Worm (Caenorhabditis elegans) whole organism, early embryonic: ENCODE results near the gene sru-48.

Experiments used
- F13C5.2 ChIP-seq: sonication (generic microtip); optimal IDR thresholded peaks from 2 replicates; lab custom pipeline; 2017; ENCODE audit warnings: mild to moderate bottlenecking, missing genetic modification characterization, inconsistent platforms, missing compliant biosample characterization
- ama-1 ChIP-seq: fragments of 150-350 bp; optimal IDR thresholded peaks from 2 replicates; lab custom pipeline; 2014
- ets-7 ChIP-seq: sonication (generic microtip); optimal IDR thresholded peaks from 2 replicates; lab custom pipeline; 2016; ENCODE audit warnings: missing genotype, missing genetic modification characterization, missing compliant biosample characterization
- flt-1 ChIP-seq: fragments of 200-800 bp; sonication (Bioruptor generic); IDR thresholded peaks from 2 replicates; pipeline ENCODE4 v1.3.6; 2022; ENCODE audit warnings: missing genetic modification characterization, missing compliant biosample characterization
- hmbx-1 ChIP-seq: sonication (generic microtip); optimal IDR thresholded peaks from 2 replicates; lab custom pipeline; 2016; ENCODE audit warnings: mild to moderate bottlenecking, missing genetic modification characterization, missing compliant biosample characterization
- hmg-4 ChIP-seq: fragments of 200-800 bp; sonication (Bioruptor generic); optimal IDR thresholded peaks from 2 replicates; lab custom pipeline; 2018; ENCODE audit warnings: mild to moderate bottlenecking, missing genetic modification characterization, missing compliant biosample characterization
- hnd-1 ChIP-seq: sonication (generic microtip); optimal IDR thresholded peaks from 2 replicates; lab custom pipeline; 2016; ENCODE audit warnings: missing genetic modification characterization, missing compliant biosample characterization
- pes-1 ChIP-seq: fragments of 200-800 bp; sonication (Bioruptor generic); IDR thresholded peaks from 2 replicates; pipeline ENCODE4 v1.3.6; 2022; ENCODE audit warnings: missing genetic modification reagents, missing genetic modification characterization, missing compliant biosample characterization
- sea-1 ChIP-seq: fragments of 200-800 bp; sonication (Bioruptor generic); conservative IDR thresholded peaks from 2 replicates; pipeline ENCODE4 v1.3.6; 2022; ENCODE audit warnings: missing genetic modification characterization, missing compliant biosample characterization
- tbx-37 ChIP-seq: fragments of 200-800 bp; sonication (Bioruptor generic); conservative IDR thresholded peaks from 2 replicates; pipeline ENCODE4 v1.3.6; 2022; ENCODE audit warnings: missing genetic modification reagents, missing genetic modification characterization, missing compliant biosample characterization

- TF ChIP-seq ama-1, result no peak
- TF ChIP-seq ets-7 (tag; lab: Kevin White, UChicago), result no peak
- TF ChIP-seq flt-1 (GFP tag; lab: Robert Waterston, UW), result no peak
- no peak for TF ChIP-seq hnd-1 (tag; lab: Kevin White, UChicago)
- no peak for TF ChIP-seq pes-1
- TF ChIP-seq F13C5.2, result no peak
- TF ChIP-seq hmg-4, result no peak
- TF ChIP-seq sea-1 (GFP tag; lab: Robert Waterston, UW), result no peak
- TF ChIP-seq tbx-37 (GFP tag; lab: Robert Waterston, UW), result no peak
- TF ChIP-seq hmbx-1 (tag; lab: Kevin White, UChicago), result no peak
Measured at ce11 chrX:5151866-5152265, 28.1 kb upstream of the sru-48 start.
